Worm (Caenorhabditis elegans) whole organism, late embryonic: Measurements from ENCODE around the gene C33G8.13.
A peak's percentile ranks its signal among the peaks of the same experiment; 100 is the strongest.

Experiments used
- nfya-1 ChIP-seq: sonication (generic microtip); optimal IDR thresholded peaks from 2 replicates; lab custom pipeline; 2017; ENCODE audit warnings: missing genetic modification characterization, mild to moderate bottlenecking, missing compliant biosample characterization, antibody characterized with exemption, moderate library complexity
- pros-1 ChIP-seq: fragments of 150-350 bp; optimal IDR thresholded peaks from 2 replicates; lab custom pipeline; 2014; ENCODE audit warnings: missing biosample characterization, missing genetic modification reagents, missing genetic modification characterization
- ttx-3 ChIP-seq: sonication (generic microtip); optimal IDR thresholded peaks from 2 replicates; lab custom pipeline; 2016; ENCODE audit warnings: missing genetic modification reagents, missing genetic modification characterization, missing compliant biosample characterization
- unc-55 ChIP-seq: sonication (generic microtip); optimal IDR thresholded peaks from 2 replicates; lab custom pipeline; 2017; ENCODE audit warnings: missing biosample characterization, missing genetic modification reagents, missing genetic modification characterization

The C33G8.13 gene

DNA sequence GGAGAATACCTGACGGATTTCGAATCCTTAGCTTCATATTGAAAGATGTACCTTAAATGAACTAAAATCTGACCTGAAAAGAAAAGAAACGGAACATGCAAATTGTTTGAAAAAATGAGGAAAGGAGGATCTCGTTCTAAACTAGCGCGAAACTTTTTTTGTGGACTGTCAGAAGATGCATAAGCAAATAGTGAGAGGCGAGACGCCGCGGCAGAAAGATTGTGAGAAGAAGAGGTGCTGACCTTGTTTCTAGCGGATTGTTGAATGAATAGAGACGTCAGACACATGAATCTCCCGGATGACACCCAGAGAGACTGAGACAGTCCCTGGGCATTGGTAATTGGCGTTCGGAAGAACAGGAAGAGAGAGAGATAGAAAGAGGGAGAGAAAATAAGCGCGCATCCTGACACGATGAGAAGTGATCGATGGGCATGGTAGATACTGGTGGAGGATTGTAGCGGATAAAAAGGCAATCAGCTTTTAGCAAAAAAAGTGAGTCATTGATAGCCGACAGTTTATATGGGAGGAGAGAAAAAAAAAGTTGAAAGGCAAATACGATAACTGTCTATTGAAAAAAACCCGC, 45.7 kb downstream of the C33G8.13 start, which contains the start of gene ptr-15:
ptr-15 (minus strand) TSS at position 51 of the 583 bp plus-strand sequence.
- no peak for TF ChIP-seq ttx-3 (tag; lab: Kevin White, UChicago)
- TF ChIP-seq pros-1 (tag; lab: Kevin White, UChicago): peak; percentile 57
- TF ChIP-seq unc-55 (GFP tag; lab: Kevin White, UChicago): peak; percentile 30
- TF ChIP-seq nfya-1 (tag; lab: Kevin White, UChicago): peak; percentile 11
